Fruit fly (Drosophila melanogaster) whole organism, adult: ENCODE data around the gene Fim.
A peak's percentile ranks its signal among the peaks of the same experiment; 100 is the strongest.

ENCODE experiments used
- CG11617 ChIP-seq: fragments of 200-800 bp; sonication (Bioruptor generic); optimal IDR thresholded peaks from 2 replicates; lab custom pipeline; 2017; ENCODE audit warnings: mild to moderate bottlenecking, missing biosample characterization, missing genetic modification reagents, missing genetic modification characterization
- CG12768 ChIP-seq: fragments of 200-800 bp; sonication (Bioruptor generic); optimal IDR thresholded peaks from 2 replicates; lab custom pipeline; 2017; ENCODE audit warnings: missing biosample characterization, missing genetic modification characterization, mild to moderate bottlenecking, moderate library complexity, missing genetic modification reagents
- CG14711 ChIP-seq: fragments of 200-800 bp; sonication (Bioruptor generic); optimal IDR thresholded peaks from 2 replicates; lab custom pipeline; 2018; ENCODE audit warnings: missing biosample characterization, mild to moderate bottlenecking, missing genetic modification characterization, moderate library complexity
- CG1620 ChIP-seq: fragments of 200-800 bp; sonication (Bioruptor generic); optimal IDR thresholded peaks from 2 replicates; lab custom pipeline; 2016; ENCODE audit warnings: missing biosample characterization, missing genetic modification characterization
- CG33017 ChIP-seq: fragments of 200-800 bp; sonication (Bioruptor generic); optimal IDR thresholded peaks from 2 replicates; lab custom pipeline; 2018; ENCODE audit warnings: missing biosample characterization, mild to moderate bottlenecking, missing genetic modification characterization, moderate library complexity
- CG5204 ChIP-seq: fragments of 200-800 bp; sonication (Bioruptor generic); optimal IDR thresholded peaks from 2 replicates; lab custom pipeline; 2016; ENCODE audit warnings: missing biosample characterization, missing genetic modification characterization
- CG7045 ChIP-seq: fragments of 200-800 bp; sonication (Bioruptor generic); optimal IDR thresholded peaks from 2 replicates; lab custom pipeline; 2017; ENCODE audit warnings: missing biosample characterization, mild to moderate bottlenecking, missing genetic modification characterization
- CG7101 ChIP-seq: fragments of 200-800 bp; sonication (Bioruptor generic); optimal IDR thresholded peaks from 2 replicates; lab custom pipeline; 2018; ENCODE audit warnings: missing biosample characterization, mild to moderate bottlenecking, missing genetic modification characterization, moderate library complexity
- Clk ChIP-seq: fragments of 200-800 bp; sonication (Bioruptor generic); optimal IDR thresholded peaks from 2 replicates; lab custom pipeline; 2017; ENCODE audit warnings: missing biosample characterization, missing genetic modification characterization
- Crg-1 ChIP-seq: fragments of 200-800 bp; sonication (Bioruptor generic); optimal IDR thresholded peaks from 2 replicates; lab custom pipeline; 2016; ENCODE audit warnings: missing biosample characterization, missing genetic modification characterization
- Hr96 ChIP-seq: fragments of 200-800 bp; sonication (Bioruptor generic); optimal IDR thresholded peaks from 2 replicates; lab custom pipeline; 2016; ENCODE audit warnings: missing biosample characterization, missing genetic modification characterization
- Mnt ChIP-seq: fragments of 200-800 bp; sonication (Bioruptor generic); optimal IDR thresholded peaks from 2 replicates; lab custom pipeline; 2016; ENCODE audit warnings: missing biosample characterization, mild to moderate bottlenecking, missing genetic modification characterization
- bab1 ChIP-seq: fragments of 200-800 bp; sonication (Bioruptor generic); optimal IDR thresholded peaks from 3 replicates; lab custom pipeline; 2019; ENCODE audit warnings: missing biosample characterization, mild to moderate bottlenecking, missing genetic modification characterization, moderate library complexity
- cic ChIP-seq: fragments of 200-800 bp; sonication (Bioruptor generic); optimal IDR thresholded peaks from 2 replicates; lab custom pipeline; 2017; ENCODE audit warnings: missing biosample characterization, mild to moderate bottlenecking, missing genetic modification characterization, moderate library complexity
- cnc ChIP-seq, 2 experiments: fragments of >200 bp; optimal IDR thresholded peaks; 2 replicates each; lab custom pipeline; 2017
- kay ChIP-seq: fragments of 200-800 bp; sonication (Bioruptor generic); peaks from one replicate; lab custom pipeline; 2016; ENCODE audit warnings: missing biosample characterization, missing genetic modification characterization, borderline replicate concordance
- ovo ChIP-seq: fragments of 200-800 bp; sonication (Bioruptor generic); optimal IDR thresholded peaks from 2 replicates; lab custom pipeline; 2016; ENCODE audit warnings: missing biosample characterization, missing genetic modification characterization
- pad ChIP-seq: fragments of 200-800 bp; sonication (Bioruptor generic); optimal IDR thresholded peaks from 3 replicates; lab custom pipeline; 2017; ENCODE audit warnings: missing biosample characterization, missing genetic modification characterization, mild to moderate bottlenecking, moderate library complexity, missing genetic modification reagents
- tj ChIP-seq: fragments of 200-800 bp; sonication (Bioruptor generic); optimal IDR thresholded peaks from 3 replicates; lab custom pipeline; 2017; ENCODE audit warnings: missing biosample characterization, mild to moderate bottlenecking, missing genetic modification characterization, moderate library complexity
- toe ChIP-seq: fragments of 200-800 bp; sonication (Bioruptor generic); optimal IDR thresholded peaks from 2 replicates; lab custom pipeline; 2016; ENCODE audit warnings: missing biosample characterization, missing genetic modification characterization

Gene Fim

dm6 chrX:17313346-17313745, 11.6 kb upstream of the Fim start:
- TF ChIP-seq tj (GFP tag; lab: Kevin White, UChicago) (no peak), CG7045 (GFP tag; lab: Kevin White, UChicago) (no peak), ovo (GFP tag; lab: Kevin White, UChicago) (no peak)

DNA sequence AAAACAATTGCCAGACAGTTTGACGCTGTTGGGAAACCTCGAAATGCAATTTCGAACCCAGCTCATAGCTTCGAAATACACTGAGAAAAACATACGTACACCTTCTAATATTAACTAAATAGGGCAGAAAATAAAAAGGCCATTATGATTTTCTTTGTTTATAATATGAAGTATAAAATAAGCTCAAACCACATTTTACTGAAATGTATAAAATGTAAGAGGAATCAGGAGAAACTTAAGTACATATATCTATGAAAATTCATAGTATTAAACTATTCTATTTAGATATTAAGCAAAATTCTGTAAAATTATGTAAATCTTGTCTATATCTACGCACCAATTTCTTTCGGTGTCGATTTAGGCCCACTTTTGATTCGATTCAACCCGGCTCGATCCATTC, 6.5 kb upstream of the Fim start:
- TF ChIP-seq CG12768 (GFP tag; lab: Kevin White, UChicago) (no peak), CG14711 (tag; lab: Kevin White, UChicago) (no peak), ovo (GFP tag; lab: Kevin White, UChicago) (no peak), cnc (optimal IDR thresholded peaks at IDR 0.05; lab: Kevin White, UChicago) (no peak), tj (GFP tag; lab: Kevin White, UChicago) (no peak), CG7045 (GFP tag; lab: Kevin White, UChicago) (no peak), pad (no peak), CG5204 (no peak), Mnt (GFP tag; lab: Kevin White, UChicago) (no peak), CG7101 (tag; lab: Kevin White, UChicago) (no peak), Hr96 (GFP tag; lab: Kevin White, UChicago) (no peak), toe (GFP tag; lab: Kevin White, UChicago) (no peak), Clk (no peak), CG33017 (tag; lab: Kevin White, UChicago) (no peak), Crg-1 (GFP tag; lab: Kevin White, UChicago) (no peak), CG1620 (no peak), bab1 (no peak), kay (GFP tag; lab: Kevin White, UChicago) (no peak), CG11617 (no peak), cic (no peak)

DNA sequence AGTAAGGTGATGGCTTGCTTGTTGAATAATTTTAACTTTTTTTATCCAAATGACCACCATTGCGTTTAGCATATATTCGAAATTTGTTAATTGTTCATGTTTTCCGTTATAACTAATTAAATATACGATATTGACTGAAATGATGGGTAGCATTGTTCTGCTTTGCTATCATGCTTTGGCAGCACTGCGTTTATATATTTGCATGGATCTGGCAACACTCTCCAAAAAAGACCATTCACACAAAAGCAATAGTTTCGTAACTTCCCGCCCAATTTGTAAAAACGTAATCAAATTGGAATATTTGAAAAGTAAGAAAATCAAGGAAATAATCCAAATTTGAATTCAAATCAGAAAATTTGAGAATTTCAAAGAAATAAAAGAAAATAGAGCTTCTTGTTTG, 3.8 kb upstream of the Fim start:
- TF ChIP-seq bab1 (peak; percentile 50), ovo (GFP tag; lab: Kevin White, UChicago) (peak; percentile 17), tj (GFP tag; lab: Kevin White, UChicago) (no peak), Hr96 (GFP tag; lab: Kevin White, UChicago) (no peak), Clk (no peak)

- peak; percentile 85 for TF ChIP-seq Mnt (GFP tag; lab: Kevin White, UChicago)
- peak; percentile 48 for TF ChIP-seq CG14711 (tag; lab: Kevin White, UChicago)
- TF ChIP-seq CG1620 = no peak
- peak; percentile 40 for TF ChIP-seq bab1
- peak; percentile 25 for TF ChIP-seq cic
These were observed 703 bp upstream of the Fim start for dm6 chrX:17302202-17303061.

- no peak for TF ChIP-seq Crg-1 (GFP tag; lab: Kevin White, UChicago)
- TF ChIP-seq Clk = peak; percentile 24
- TF ChIP-seq tj (GFP tag; lab: Kevin White, UChicago) = no peak
- peak; percentile 13 for TF ChIP-seq CG1620
- TF ChIP-seq CG11617 = peak; percentile 39
- TF ChIP-seq CG7045 (GFP tag; lab: Kevin White, UChicago) = peak; percentile 14
- TF ChIP-seq kay (GFP tag; lab: Kevin White, UChicago) = no peak
- no peak for TF ChIP-seq cnc (optimal IDR thresholded peaks at IDR 0.05; lab: Kevin White, UChicago)
- TF ChIP-seq Hr96 (GFP tag; lab: Kevin White, UChicago) = no peak
- TF ChIP-seq CG33017 (tag; lab: Kevin White, UChicago) = no peak
- peak; percentile 10 for TF ChIP-seq CG12768 (GFP tag; lab: Kevin White, UChicago)
- peak; percentile 98 for TF ChIP-seq pad
- TF ChIP-seq toe (GFP tag; lab: Kevin White, UChicago) = no peak
- peak; percentile 13 for TF ChIP-seq CG14711 (tag; lab: Kevin White, UChicago)
- peak; percentile 65 for TF ChIP-seq ovo (GFP tag; lab: Kevin White, UChicago)
- no peak for TF ChIP-seq cic
- TF ChIP-seq CG7101 (tag; lab: Kevin White, UChicago) = peak; percentile 49
- TF ChIP-seq bab1 = peak; percentile 19
- no peak for TF ChIP-seq CG5204
- TF ChIP-seq Mnt (GFP tag; lab: Kevin White, UChicago) = no peak
These were observed 1.0 kb downstream of the Fim start for dm6 chrX:17300609-17301208.

dm6 chrX:17298900-17299836, 2.6 kb downstream of the Fim start:
- TF ChIP-seq CG7045 (GFP tag; lab: Kevin White, UChicago) = peak; percentile 27
- peak; percentile 85 for TF ChIP-seq kay (GFP tag; lab: Kevin White, UChicago)
- peak; percentile 70 for TF ChIP-seq CG7101 (tag; lab: Kevin White, UChicago)
- peak; percentile 58 for TF ChIP-seq Clk
- peak; percentile 63 for TF ChIP-seq CG14711 (tag; lab: Kevin White, UChicago)
- TF ChIP-seq CG12768 (GFP tag; lab: Kevin White, UChicago) = peak; percentile 56
- TF ChIP-seq bab1 = peak; percentile 77
- peak; percentile 58 for TF ChIP-seq Hr96 (GFP tag; lab: Kevin White, UChicago)
- TF ChIP-seq CG1620 = peak; percentile 42
- TF ChIP-seq ovo (GFP tag; lab: Kevin White, UChicago) = peak; percentile 28
- TF ChIP-seq CG5204 = peak; percentile 68
- TF ChIP-seq Crg-1 (GFP tag; lab: Kevin White, UChicago) = peak; percentile 46
- TF ChIP-seq cnc (optimal IDR thresholded peaks at IDR 0.05; lab: Kevin White, UChicago) = no peak
- peak; percentile 43 for TF ChIP-seq pad
- TF ChIP-seq CG11617 = peak; percentile 67
- peak; percentile 32 for TF ChIP-seq Mnt (GFP tag; lab: Kevin White, UChicago)
- peak; percentile 42 for TF ChIP-seq CG33017 (tag; lab: Kevin White, UChicago)
- peak; percentile 94 for TF ChIP-seq tj (GFP tag; lab: Kevin White, UChicago)
- peak; percentile 14 for TF ChIP-seq cic
- peak; percentile 59 for TF ChIP-seq toe (GFP tag; lab: Kevin White, UChicago)
